Worm (Caenorhabditis elegans) whole organism, mixed stage, embryonic: ENCODE measurements around the gene R13A5.15.
A peak's percentile ranks its signal among the peaks of the same experiment; 100 is the strongest.

Source experiments
- M03D4.4 ChIP-seq: sonication (generic microtip); optimal IDR thresholded peaks from 2 replicates; lab custom pipeline; 2017; ENCODE audit warnings: mild to moderate bottlenecking, missing genetic modification characterization, missing compliant biosample characterization
- bed-3 ChIP-seq: fragments of 200-800 bp; sonication (Bioruptor generic); optimal IDR thresholded peaks from 3 replicates; lab custom pipeline; 2018; ENCODE audit warnings: mild to moderate bottlenecking, missing genetic modification characterization, moderate library complexity, missing compliant biosample characterization
- blmp-1 ChIP-seq: fragments of 150-350 bp; optimal IDR thresholded peaks from 2 replicates; lab custom pipeline; 2014; ENCODE audit warnings: missing biosample characterization, missing genetic modification characterization
- ceh-39 ChIP-seq: fragments of 150-350 bp; optimal IDR thresholded peaks from 2 replicates; lab custom pipeline; 2014; ENCODE audit warnings: missing biosample characterization, missing genetic modification characterization
- ceh-43 ChIP-seq: fragments of 200-800 bp; sonication (Bioruptor generic); optimal IDR thresholded peaks from 2 replicates; lab custom pipeline; 2018; ENCODE audit warnings: mild to moderate bottlenecking, missing genetic modification characterization, moderate library complexity, missing compliant biosample characterization
- ceh-83 ChIP-seq: fragments of 200-800 bp; sonication (Bioruptor generic); optimal IDR thresholded peaks from 2 replicates; lab custom pipeline; 2018; ENCODE audit warnings: mild to moderate bottlenecking, missing genetic modification characterization, missing compliant biosample characterization
- ces-1 ChIP-seq: fragments of 150-350 bp; optimal IDR thresholded peaks from 2 replicates; lab custom pipeline; 2014; ENCODE audit warnings: missing biosample characterization, missing genetic modification reagents, missing genetic modification characterization
- cnd-1 ChIP-seq: fragments of 200-800 bp; sonication (Bioruptor generic); optimal IDR thresholded peaks from 2 replicates; lab custom pipeline; 2018; ENCODE audit warnings: mild to moderate bottlenecking, missing genetic modification characterization, missing compliant biosample characterization
- drap-1 ChIP-seq: fragments of 200-800 bp; sonication (Bioruptor generic); optimal IDR thresholded peaks from 3 replicates; lab custom pipeline; 2018; ENCODE audit warnings: mild to moderate bottlenecking, missing genetic modification characterization, missing compliant biosample characterization
- elt-1 ChIP-seq: sonication (generic microtip); optimal IDR thresholded peaks from 2 replicates; lab custom pipeline; 2017; ENCODE audit warnings: missing genetic modification characterization, mild to moderate bottlenecking, missing compliant biosample characterization, antibody characterized with exemption, moderate library complexity, borderline replicate concordance; ENCODE audit not compliant: insufficient read depth
- elt-3 ChIP-seq: fragments of 150-350 bp; optimal IDR thresholded peaks from 2 replicates; lab custom pipeline; 2014; ENCODE audit warnings: missing biosample characterization, missing genetic modification characterization
- flh-1 ChIP-seq: fragments of 200-800 bp; sonication (Bioruptor generic); optimal IDR thresholded peaks from 2 replicates; lab custom pipeline; 2018; ENCODE audit warnings: mild to moderate bottlenecking, missing genetic modification characterization, moderate library complexity, missing compliant biosample characterization
- ham-2 ChIP-seq: fragments of 200-800 bp; sonication (Bioruptor generic); optimal IDR thresholded peaks from 2 replicates; lab custom pipeline; 2018; ENCODE audit warnings: mild to moderate bottlenecking, missing genetic modification characterization, missing compliant biosample characterization
- hlh-1 ChIP-seq: fragments of 150-350 bp; optimal IDR thresholded peaks from 2 replicates; lab custom pipeline; 2014; ENCODE audit warnings: missing biosample characterization, missing genetic modification reagents, missing genetic modification characterization
- lin-13 ChIP-seq: fragments of 150-350 bp; optimal IDR thresholded peaks from 2 replicates; lab custom pipeline; 2014; ENCODE audit warnings: missing biosample characterization, missing genetic modification characterization
- lsy-2 ChIP-seq: fragments of 150-350 bp; optimal IDR thresholded peaks from 2 replicates; lab custom pipeline; 2014; ENCODE audit warnings: missing biosample characterization, missing genetic modification characterization
- mab-5 ChIP-seq: fragments of 150-350 bp; optimal IDR thresholded peaks from 2 replicates; lab custom pipeline; 2014; ENCODE audit warnings: missing biosample characterization, missing genetic modification characterization
- mep-1 ChIP-seq: fragments of 150-350 bp; optimal IDR thresholded peaks from 2 replicates; lab custom pipeline; 2017; ENCODE audit warnings: missing biosample characterization, missing genetic modification reagents, missing genetic modification characterization, inconsistent platforms
- mls-2 ChIP-seq: sonication (generic microtip); optimal IDR thresholded peaks from 2 replicates; lab custom pipeline; 2016; ENCODE audit warnings: mild to moderate bottlenecking, missing genetic modification characterization, moderate library complexity, missing compliant biosample characterization
- nhr-12 ChIP-seq: fragments of 150-350 bp; optimal IDR thresholded peaks from 2 replicates; lab custom pipeline; 2014; ENCODE audit warnings: missing biosample characterization, missing genetic modification characterization
- nhr-2 ChIP-seq: fragments of 150-350 bp; optimal IDR thresholded peaks from 2 replicates; lab custom pipeline; 2014; ENCODE audit warnings: missing biosample characterization, missing genetic modification characterization
- nhr-237 ChIP-seq: fragments of 150-350 bp; optimal IDR thresholded peaks from 2 replicates; lab custom pipeline; 2014; ENCODE audit warnings: missing biosample characterization, missing genetic modification characterization
- nhr-28 ChIP-seq: fragments of 150-350 bp; optimal IDR thresholded peaks from 2 replicates; lab custom pipeline; 2014; ENCODE audit warnings: missing biosample characterization, missing genetic modification characterization
- nhr-76 ChIP-seq: sonication (generic microtip); optimal IDR thresholded peaks from 2 replicates; lab custom pipeline; 2017; ENCODE audit warnings: missing biosample characterization, missing genetic modification characterization
- pha-4 ChIP-seq: fragments of 150-350 bp; optimal IDR thresholded peaks from 2 replicates; lab custom pipeline; 2018; ENCODE audit warnings: missing biosample characterization, missing genetic modification reagents, missing genetic modification characterization
- sem-2 ChIP-seq: fragments of 200-800 bp; sonication (Bioruptor generic); optimal IDR thresholded peaks from 2 replicates; lab custom pipeline; 2018; ENCODE audit warnings: mild to moderate bottlenecking, missing genetic modification characterization, missing compliant biosample characterization
- snpc-4 ChIP-seq: fragments of 150-350 bp; optimal IDR thresholded peaks from 2 replicates; lab custom pipeline; 2014; ENCODE audit warnings: missing biosample characterization, missing genetic modification characterization
- sptf-1 ChIP-seq: sonication (generic microtip); optimal IDR thresholded peaks from 2 replicates; lab custom pipeline; 2017; ENCODE audit warnings: mild to moderate bottlenecking, missing genetic modification characterization, moderate library complexity, missing compliant biosample characterization
- tbx-8 ChIP-seq: fragments of 200-800 bp; sonication (Bioruptor generic); optimal IDR thresholded peaks from 2 replicates; lab custom pipeline; 2018; ENCODE audit warnings: mild to moderate bottlenecking, missing genetic modification characterization, moderate library complexity, missing compliant biosample characterization
- unc-120 ChIP-seq: sonication (generic microtip); optimal IDR thresholded peaks from 2 replicates; lab custom pipeline; 2017; ENCODE audit warnings: missing genetic modification characterization, missing compliant biosample characterization; ENCODE audit not compliant: poor library complexity, severe bottlenecking
- unc-39 ChIP-seq: fragments of 150-350 bp; optimal IDR thresholded peaks from 2 replicates; lab custom pipeline; 2014; ENCODE audit warnings: missing biosample characterization, missing genetic modification characterization
- unc-62 ChIP-seq: fragments of 150-350 bp; optimal IDR thresholded peaks from 2 replicates; lab custom pipeline; 2014; ENCODE audit warnings: missing biosample characterization, missing genetic modification reagents, missing genetic modification characterization
- ztf-11 ChIP-seq: fragments of 150-350 bp; optimal IDR thresholded peaks from 2 replicates; lab custom pipeline; 2014; ENCODE audit warnings: missing biosample characterization, missing genetic modification characterization

The R13A5.15 gene

DNA sequence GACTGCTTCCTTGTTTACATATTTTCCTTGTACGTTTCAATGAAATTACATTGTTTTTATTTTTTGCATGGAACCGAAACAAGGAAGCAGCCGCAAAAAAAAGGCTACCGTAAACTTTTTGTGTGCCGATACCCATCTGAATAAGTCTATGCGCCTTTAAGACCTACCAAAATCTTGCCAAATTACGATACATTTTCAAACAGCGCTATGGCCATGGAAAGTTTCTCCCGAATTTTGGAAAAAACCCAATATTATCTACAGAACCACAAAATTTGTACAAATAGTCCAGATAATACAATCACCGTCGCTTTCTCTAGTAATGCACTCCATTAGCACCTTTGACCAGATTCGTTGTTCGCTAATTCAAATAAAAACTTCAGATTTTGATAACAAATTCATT lies 16.4 kb downstream of the R13A5.15 start:
- TF ChIP-seq M03D4.4 = no peak
- TF ChIP-seq hlh-1 (tag; lab: Kevin White, UChicago) = no peak
- no peak for TF ChIP-seq ceh-43 (GFP tag; lab: Kevin White, UChicago)
- no peak for TF ChIP-seq bed-3
- TF ChIP-seq elt-3 = no peak

DNA sequence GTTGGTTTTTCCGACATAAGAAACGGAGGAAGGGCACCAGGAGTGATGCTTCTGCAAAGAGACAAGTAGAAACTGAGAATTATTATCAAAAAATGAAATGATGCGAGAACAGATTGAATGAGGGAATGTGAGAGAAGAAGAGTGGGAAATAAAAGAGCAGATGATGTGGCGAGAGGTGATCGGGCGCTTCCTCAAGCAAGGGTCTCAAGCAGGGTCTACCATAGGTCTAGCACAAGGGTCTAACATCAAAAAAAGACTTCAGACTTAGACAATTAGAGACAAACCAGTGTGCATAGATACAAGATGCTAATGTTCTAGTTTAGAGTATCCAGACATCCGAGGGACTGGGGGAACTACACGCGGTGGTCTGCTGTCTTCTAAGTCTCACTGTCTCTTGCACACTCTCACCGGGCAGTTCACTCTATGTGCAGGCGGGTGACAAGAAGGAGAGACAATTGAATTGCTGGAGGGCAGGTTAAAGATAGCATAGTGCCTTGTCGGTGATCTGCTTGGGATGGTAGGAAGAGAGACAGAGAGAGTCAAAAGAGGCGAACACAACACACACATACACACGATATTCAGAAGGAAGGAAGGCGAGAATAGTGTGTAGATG lies 17.9 kb downstream of the R13A5.15 start, which contains the start of gene R13A5.7:
Gene R13A5.7, minus strand, starts transcription at position 51 of the 613 bp plus-strand sequence.
- TF ChIP-seq lsy-2 (tag; lab: Kevin White, UChicago) (no peak), M03D4.4 (no peak), ceh-43 (GFP tag; lab: Kevin White, UChicago) (no peak), nhr-2 (tag; lab: Kevin White, UChicago) (peak; percentile 46), ceh-83 (no peak), bed-3 (no peak), nhr-12 (tag; lab: Kevin White, UChicago) (no peak), mls-2 (peak; percentile 62), nhr-237 (tag; lab: Kevin White, UChicago) (peak; percentile 2), ham-2 (GFP tag; lab: Kevin White, UChicago) (peak; percentile 81), nhr-28 (tag; lab: Kevin White, UChicago) (no peak), elt-3 (no peak), drap-1 (GFP tag; lab: Kevin White, UChicago) (peak; percentile 75), pha-4 (tag; lab: Kevin White, UChicago) (peak; percentile 13), nhr-76 (tag; lab: Kevin White, UChicago) (no peak), mab-5 (tag; lab: Kevin White, UChicago) (no peak), tbx-8 (GFP tag; lab: Kevin White, UChicago) (peak; percentile 17), blmp-1 (no peak), sptf-1 (peak; percentile 67), ces-1 (GFP tag; lab: Kevin White, UChicago) (peak; percentile 76), lin-13 (tag; lab: Kevin White, UChicago) (no peak), flh-1 (GFP tag; lab: Kevin White, UChicago) (no peak), mep-1 (tag; lab: Kevin White, UChicago) (peak; percentile 37), hlh-1 (tag; lab: Kevin White, UChicago) (peak; percentile 27), unc-120 (tag; lab: Kevin White, UChicago) (peak; percentile 92), ceh-39 (tag; lab: Kevin White, UChicago) (peak; percentile 19), unc-62 (GFP tag; lab: Kevin White, UChicago) (peak; percentile 84), sem-2 (no peak), cnd-1 (tag; lab: Kevin White, UChicago) (peak; percentile 3), elt-1 (tag; lab: Kevin White, UChicago) (no peak)

DNA sequence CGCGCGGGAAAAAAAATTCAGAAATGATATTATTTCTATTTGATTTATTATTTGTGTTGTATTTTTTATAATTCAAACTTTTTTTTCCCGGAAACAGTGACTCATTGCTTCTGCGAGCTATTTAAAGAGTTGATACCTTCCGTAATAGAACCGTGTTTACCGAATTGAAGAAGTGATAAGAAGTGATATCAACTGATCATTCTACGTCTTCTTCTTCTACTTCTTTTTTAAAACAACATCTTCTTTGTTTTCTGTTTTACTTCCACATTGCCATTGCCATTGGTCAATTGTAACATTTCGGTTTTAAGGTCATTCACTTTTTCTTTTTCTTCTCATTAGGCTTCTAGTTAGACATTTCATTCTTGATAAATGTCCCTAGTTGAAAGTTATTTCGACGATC lies 22.0 kb downstream of the R13A5.15 start, which contains the start of gene ttr-32:
Gene ttr-32, plus strand, starts transcription at position 314 of the 400 bp plus-strand sequence.
- no peak for TF ChIP-seq blmp-1
- TF ChIP-seq, all 35 proteins: peak for 0

DNA sequence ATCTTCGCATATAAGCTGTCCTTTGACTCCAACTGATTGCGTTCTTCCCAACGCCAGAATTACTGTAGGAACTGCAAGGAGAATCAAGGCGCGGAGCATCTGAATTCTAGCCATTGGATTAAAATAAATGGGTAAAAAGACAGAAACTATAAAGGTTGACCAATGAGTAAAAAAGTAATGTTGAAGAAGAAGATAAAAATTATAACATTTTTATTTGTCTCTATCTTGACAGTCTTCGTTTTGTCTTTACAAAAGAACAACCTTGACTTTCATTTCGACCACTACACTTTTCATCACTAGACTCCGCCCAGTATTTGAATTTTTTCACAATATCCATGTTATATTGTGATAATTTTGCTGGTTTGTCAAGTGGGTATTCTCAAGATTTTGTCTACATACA lies 22.9 kb downstream of the R13A5.15 start, which contains the start of gene ttr-8:
Gene ttr-8, minus strand, starts transcription at position 101 of the 400 bp plus-strand sequence.
- TF ChIP-seq unc-120 (tag; lab: Kevin White, UChicago) = no peak

DNA sequence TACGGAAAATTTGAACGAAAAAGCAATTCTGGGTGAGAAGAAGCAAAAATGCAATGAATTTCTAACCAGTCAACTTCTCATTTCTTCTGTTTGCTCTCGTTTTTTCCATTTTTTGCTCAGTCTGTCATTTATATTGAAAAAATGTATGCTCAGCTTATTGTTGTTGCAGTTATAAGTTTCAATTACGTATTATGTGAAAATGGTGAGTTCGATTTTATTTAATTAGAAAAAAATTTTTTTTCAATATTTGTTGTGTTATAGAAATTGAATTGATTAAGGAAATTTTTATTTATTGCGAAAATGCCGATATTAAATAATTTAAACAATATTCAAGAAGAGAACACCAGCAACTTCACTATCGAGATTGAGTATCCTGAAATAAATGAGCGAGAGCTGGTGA lies 26.2 kb downstream of the R13A5.15 start, which contains the start of gene lgc-12:
Gene lgc-12, plus strand, starts transcription at position 301 of the 400 bp plus-strand sequence.
- no peak for TF ChIP-seq ceh-43 (GFP tag; lab: Kevin White, UChicago)
- no peak for TF ChIP-seq unc-39 (tag; lab: Kevin White, UChicago)
- TF ChIP-seq unc-62 (GFP tag; lab: Kevin White, UChicago) = no peak
- TF ChIP-seq mab-5 (tag; lab: Kevin White, UChicago) = no peak
- no peak for TF ChIP-seq ceh-83
- TF ChIP-seq cnd-1 (tag; lab: Kevin White, UChicago) = no peak
- no peak for TF ChIP-seq sptf-1
- no peak for TF ChIP-seq tbx-8 (GFP tag; lab: Kevin White, UChicago)
- no peak for TF ChIP-seq ztf-11
- TF ChIP-seq nhr-76 (tag; lab: Kevin White, UChicago) = no peak
- no peak for TF ChIP-seq snpc-4
